Worm (Caenorhabditis elegans) whole organism, early embryonic: ENCODE results near the gene ptr-6.

Experiments
- ama-1 ChIP-seq: fragments of 150-350 bp; optimal IDR thresholded peaks from 2 replicates; lab custom pipeline; 2014
- ceh-13 ChIP-seq: fragments of 200-800 bp; sonication (Bioruptor generic); optimal IDR thresholded peaks from 2 replicates; lab custom pipeline; 2018; ENCODE audit warnings: mild to moderate bottlenecking, missing genetic modification characterization, missing compliant biosample characterization
- hmbx-1 ChIP-seq: sonication (generic microtip); optimal IDR thresholded peaks from 2 replicates; lab custom pipeline; 2016; ENCODE audit warnings: mild to moderate bottlenecking, missing genetic modification characterization, missing compliant biosample characterization
- pes-1 ChIP-seq: fragments of 200-800 bp; sonication (Bioruptor generic); IDR thresholded peaks from 2 replicates; pipeline ENCODE4 v1.3.6; 2022; ENCODE audit warnings: missing genetic modification reagents, missing genetic modification characterization, missing compliant biosample characterization
- sea-1 ChIP-seq: fragments of 200-800 bp; sonication (Bioruptor generic); conservative IDR thresholded peaks from 2 replicates; pipeline ENCODE4 v1.3.6; 2022; ENCODE audit warnings: missing genetic modification characterization, missing compliant biosample characterization
- tbx-11 ChIP-seq: fragments of 200-800 bp; sonication (Bioruptor generic); IDR thresholded peaks from 2 replicates; pipeline ENCODE4 v1.3.6; 2022; ENCODE audit warnings: missing genetic modification characterization, missing compliant biosample characterization
- tra-4 ChIP-seq: sonication (generic microtip); optimal IDR thresholded peaks from 2 replicates; lab custom pipeline; 2017; ENCODE audit warnings: missing genetic modification characterization, missing compliant biosample characterization

ce11 chrII:5227768-5228167 is 18.9 kb downstream of the ptr-6 start:
- TF ChIP-seq tbx-11 (GFP tag; lab: Robert Waterston, UW) (no peak), pes-1 (GFP tag; lab: Robert Waterston, UW) (no peak), hmbx-1 (tag; lab: Kevin White, UChicago) (no peak), ama-1 (no peak), tra-4 (tag; lab: Kevin White, UChicago) (no peak), sea-1 (GFP tag; lab: Robert Waterston, UW) (no peak), ceh-13 (GFP tag; lab: Kevin White, UChicago) (no peak)
